Worm (Caenorhabditis elegans) whole organism, L4 larva: ENCODE data around the gene zip-9.

Source experiments
- F10B5.3 ChIP-seq: sonication (generic microtip); optimal IDR thresholded peaks from 2 replicates; lab custom pipeline; 2016; ENCODE audit warnings: mild to moderate bottlenecking, missing genetic modification characterization, missing compliant biosample characterization
- F37D6.2 ChIP-seq: sonication (generic microtip); optimal IDR thresholded peaks from 2 replicates; lab custom pipeline; 2016; ENCODE audit warnings: mild to moderate bottlenecking, missing genetic modification characterization, missing compliant biosample characterization
- F49E8.2 ChIP-seq: sonication (generic microtip); optimal IDR thresholded peaks from 2 replicates; lab custom pipeline; 2016; ENCODE audit warnings: missing compliant biosample characterization, mild to moderate bottlenecking, missing genetic modification characterization, borderline replicate concordance
- T20F7.1 ChIP-seq: fragments of 200-800 bp; sonication (Bioruptor generic); optimal IDR thresholded peaks from 2 replicates; lab custom pipeline; 2018; ENCODE audit warnings: mild to moderate bottlenecking, missing genetic modification characterization, missing compliant biosample characterization
- T26A8.4 ChIP-seq: fragments of 200-800 bp; sonication (Bioruptor generic); IDR thresholded peaks from 2 replicates; pipeline ENCODE4 v1.3.6; 2022; ENCODE audit warnings: missing genetic modification characterization, missing compliant biosample characterization
- Y48G9A.11 ChIP-seq: fragments of 200-800 bp; sonication (Bioruptor generic); IDR thresholded peaks from 2 replicates; pipeline ENCODE4 v1.3.6; 2022; ENCODE audit warnings: missing genetic modification reagents, missing genetic modification characterization, missing compliant biosample characterization
- Y5F2A.4 ChIP-seq: fragments of 200-800 bp; sonication (Bioruptor generic); optimal IDR thresholded peaks from 2 replicates; lab custom pipeline; 2018; ENCODE audit warnings: mild to moderate bottlenecking, missing genetic modification characterization, missing compliant biosample characterization
- Y75B8A.6 ChIP-seq: fragments of 200-800 bp; sonication (Bioruptor generic); IDR thresholded peaks from 2 replicates; pipeline ENCODE4 v1.3.6; 2022; ENCODE audit warnings: missing genetic modification reagents, missing genetic modification characterization, missing compliant biosample characterization
- ZK337.2 ChIP-seq: fragments of 200-800 bp; sonication (Bioruptor generic); IDR thresholded peaks from 2 replicates; pipeline ENCODE4 v1.3.6; 2022; ENCODE audit warnings: missing genetic modification reagents, missing genetic modification characterization, missing compliant biosample characterization
- ZK546.5 ChIP-seq, 2 experiments: sonication (generic microtip); optimal IDR thresholded peaks; 2 replicates each; lab custom pipeline; 2017; ENCODE audit warnings: missing biosample characterization in 2 of 2, missing genetic modification characterization in 2 of 2
- aha-1 ChIP-seq: fragments of 150-350 bp; peaks from one replicate; lab custom pipeline; 2014; ENCODE audit warnings: missing biosample characterization, missing genetic modification characterization
- ceh-20 ChIP-seq: fragments of 200-800 bp; sonication (Bioruptor generic); IDR thresholded peaks from 2 replicates; pipeline ENCODE4 v1.3.6; 2022; ENCODE audit warnings: missing genetic modification reagents, missing genetic modification characterization, missing compliant biosample characterization
- ceh-62 ChIP-seq: sonication (generic microtip); optimal IDR thresholded peaks from 2 replicates; lab custom pipeline; 2017; ENCODE audit warnings: missing biosample characterization, missing genetic modification characterization
- cey-2 ChIP-seq: sonication (generic microtip); optimal IDR thresholded peaks from 3 replicates; lab custom pipeline; 2017; ENCODE audit warnings: missing genetic modification characterization, mild to moderate bottlenecking, missing compliant biosample characterization, antibody characterized with exemption, borderline replicate concordance; ENCODE audit not compliant: insufficient read depth
- ctbp-1 ChIP-seq: fragments of 200-800 bp; sonication (Bioruptor generic); IDR thresholded peaks from 2 replicates; pipeline ENCODE4 v1.3.6; 2022; ENCODE audit warnings: missing genetic modification reagents, missing genetic modification characterization, missing compliant biosample characterization
- daf-16 ChIP-seq, 3 experiments: sonication (generic microtip); optimal IDR thresholded peaks; 2 replicates each; lab custom pipeline; 2016 to 2017; ENCODE audit warnings: missing genetic modification characterization in 3 of 3, missing genetic modification reagents in 3 of 3, mild to moderate bottlenecking in 2 of 3, missing compliant biosample characterization in 2 of 3, missing biosample characterization in 1 of 3, moderate library complexity in 1 of 3
- daf-19 ChIP-seq: fragments of 200-800 bp; sonication (Bioruptor generic); conservative IDR thresholded peaks from 2 replicates; pipeline ENCODE4 v1.3.6; 2022; ENCODE audit warnings: missing genetic modification characterization, missing compliant biosample characterization
- egl-43 ChIP-seq: fragments of 200-800 bp; sonication (Bioruptor generic); IDR thresholded peaks from 2 replicates; pipeline ENCODE4 v1.3.6; 2022; ENCODE audit warnings: missing genetic modification reagents, missing genetic modification characterization, missing compliant biosample characterization
- fkh-10 ChIP-seq: fragments of 150-350 bp; optimal IDR thresholded peaks from 2 replicates; lab custom pipeline; 2014; ENCODE audit warnings: missing biosample characterization, missing genetic modification reagents, missing genetic modification characterization
- gei-8 ChIP-seq: fragments of 200-800 bp; sonication (Bioruptor generic); optimal IDR thresholded peaks from 2 replicates; lab custom pipeline; 2018; ENCODE audit warnings: mild to moderate bottlenecking, missing genetic modification characterization, missing compliant biosample characterization
- lin-38 ChIP-seq: fragments of 200-800 bp; sonication (Bioruptor generic); IDR thresholded peaks from 2 replicates; pipeline ENCODE4 v1.3.6; 2022; ENCODE audit warnings: missing genetic modification reagents, missing genetic modification characterization, missing compliant biosample characterization
- lin-39 ChIP-seq: fragments of 150-350 bp; optimal IDR thresholded peaks from 2 replicates; lab custom pipeline; 2014; ENCODE audit warnings: missing biosample characterization, missing genetic modification reagents, missing genetic modification characterization
- lsy-2 ChIP-seq, 2 experiments: fragments of 150-350 bp in 1 of 2; sonication (generic microtip) in 1 of 2; optimal IDR thresholded peaks; 2 replicates each; lab custom pipeline; 2014 to 2017; ENCODE audit warnings: missing biosample characterization in 2 of 2, missing genetic modification characterization in 2 of 2
- madf-5 ChIP-seq, 2 experiments: fragments of 200-800 bp; sonication (Bioruptor generic); IDR thresholded peaks; 2 replicates each; pipeline ENCODE4 v1.3.6; 2022; ENCODE audit warnings: missing compliant biosample characterization in 2 of 2, missing genetic modification characterization in 2 of 2
- madf-9 ChIP-seq: fragments of 200-800 bp; sonication (Bioruptor generic); conservative IDR thresholded peaks from 2 replicates; pipeline ENCODE4 v1.3.6; 2022; ENCODE audit warnings: missing genetic modification reagents, missing genetic modification characterization, missing compliant biosample characterization
- mes-2 ChIP-seq: sonication (generic microtip); optimal IDR thresholded peaks from 2 replicates; lab custom pipeline; 2016; ENCODE audit warnings: missing genotype, mild to moderate bottlenecking, missing genetic modification characterization, missing compliant biosample characterization; ENCODE audit not compliant: poor library complexity, severe bottlenecking
- nhr-10 ChIP-seq: fragments of 150-350 bp; optimal IDR thresholded peaks from 2 replicates; lab custom pipeline; 2014; ENCODE audit warnings: missing biosample characterization, missing genetic modification characterization
- nhr-11 ChIP-seq: fragments of 150-350 bp; optimal IDR thresholded peaks from 2 replicates; lab custom pipeline; 2014; ENCODE audit warnings: missing biosample characterization, missing genetic modification characterization
- nhr-237 ChIP-seq: sonication (generic microtip); optimal IDR thresholded peaks from 2 replicates; lab custom pipeline; 2017; ENCODE audit warnings: missing biosample characterization, missing genetic modification characterization
- nhr-41 ChIP-seq: fragments of 200-800 bp; sonication (Bioruptor generic); IDR thresholded peaks from 2 replicates; pipeline ENCODE4 v1.3.6; 2022; ENCODE audit warnings: missing genetic modification reagents, missing genetic modification characterization, missing compliant biosample characterization
- nhr-48 ChIP-seq: sonication (generic microtip); optimal IDR thresholded peaks from 2 replicates; lab custom pipeline; 2016; ENCODE audit warnings: mild to moderate bottlenecking, missing genetic modification characterization, missing compliant biosample characterization
- nhr-76 ChIP-seq: fragments of 150-350 bp; optimal IDR thresholded peaks from 2 replicates; lab custom pipeline; 2014; ENCODE audit warnings: missing biosample characterization, missing genetic modification characterization
- php-3 ChIP-seq: fragments of 200-800 bp; sonication (Bioruptor generic); IDR thresholded peaks from 2 replicates; pipeline ENCODE4 v1.3.6; 2022; ENCODE audit warnings: missing genetic modification reagents, missing genetic modification characterization, missing compliant biosample characterization
- sdz-12 ChIP-seq: fragments of 200-800 bp; sonication (Bioruptor generic); optimal IDR thresholded peaks from 2 replicates; lab custom pipeline; 2018; ENCODE audit warnings: mild to moderate bottlenecking, missing genetic modification characterization, missing compliant biosample characterization
- set-16 ChIP-seq: fragments of 200-800 bp; sonication (Bioruptor generic); IDR thresholded peaks from 2 replicates; pipeline ENCODE4 v1.3.6; 2022; ENCODE audit warnings: missing genetic modification reagents, missing genetic modification characterization, missing compliant biosample characterization
- snpc-1.2 ChIP-seq: fragments of 200-800 bp; sonication (Bioruptor generic); IDR thresholded peaks from 2 replicates; pipeline ENCODE4 v1.3.6; 2022; ENCODE audit warnings: missing genetic modification reagents, missing genetic modification characterization, missing compliant biosample characterization
- snpc-4 ChIP-seq: fragments of 150-350 bp; optimal IDR thresholded peaks from 2 replicates; lab custom pipeline; 2014; ENCODE audit warnings: missing biosample characterization, missing genetic modification characterization
- spr-3 ChIP-seq: fragments of 200-800 bp; sonication (Bioruptor generic); optimal IDR thresholded peaks from 2 replicates; lab custom pipeline; 2018; ENCODE audit warnings: mild to moderate bottlenecking, missing genetic modification characterization, missing compliant biosample characterization
- tag-97 ChIP-seq: fragments of 200-800 bp; sonication (Bioruptor generic); IDR thresholded peaks from 2 replicates; pipeline ENCODE4 v1.3.6; 2022; ENCODE audit warnings: missing genetic modification characterization, missing compliant biosample characterization
- unc-62 ChIP-seq, 3 experiments: fragments of 150-350 bp in 1 of 3; sonication (generic microtip); optimal IDR thresholded peaks in 2 of 3; peaks in 1 of 3; 1 replicate in 1 of 3; 2 replicates in 2 of 3; lab custom pipeline; 2014 to 2017; ENCODE audit warnings: missing biosample characterization in 3 of 3, missing genetic modification characterization in 3 of 3, missing genetic modification reagents in 3 of 3, missing genotype in 1 of 3
- zfp-3 ChIP-seq: fragments of 200-800 bp; sonication (Bioruptor generic); conservative IDR thresholded peaks from 2 replicates; pipeline ENCODE4 v1.3.6; 2022; ENCODE audit warnings: missing genetic modification reagents, missing genetic modification characterization, missing compliant biosample characterization

The zip-9 gene

ce11 chrV:10965501-10965900, 23.2 kb downstream of the zip-9 start, which contains the start of the genes ctf-4 and eef-1G (continued):
- TF ChIP-seq snpc-1.2 (GFP tag; lab: Robert Waterston, UW) (peak; percentile 71; the same call in 1 of the 2 replicates), T20F7.1 (GFP tag; lab: Kevin White, UChicago) (peak; percentile 91), daf-16 (GFP tag; optimal IDR thresholded peaks at IDR 0.05; lab: Kevin White, UChicago) (peak; percentile 64 to 89), daf-16 (tag; optimal IDR thresholded peaks at IDR 0.05; lab: Kevin White, UChicago) (peak; percentile 86)

ce11 chrV:10966874-10967273, 24.6 kb downstream of the zip-9 start:
- peak; percentile 34 for TF ChIP-seq sdz-12 (GFP tag; lab: Kevin White, UChicago)
- TF ChIP-seq lin-38 (GFP tag; lab: Robert Waterston, UW): peak; percentile 44
- 0 out of 2 replicates have a peak, but pooled peaks have one; percentile 44 for TF ChIP-seq egl-43 (GFP tag; lab: Robert Waterston, UW)
- TF ChIP-seq lin-39: no peak
- no peak for TF ChIP-seq mes-2 (tag; lab: Kevin White, UChicago)
- no peak for TF ChIP-seq ZK546.5 (tag; optimal IDR thresholded peaks at IDR 0.05; lab: Kevin White, UChicago)
- peak; percentile 54 for TF ChIP-seq set-16 (GFP tag; lab: Robert Waterston, UW)
- TF ChIP-seq madf-5 (GFP tag; IDR thresholded peaks at IDR 0.05; lab: Robert Waterston, UW): 0 out of 4 replicates have a peak, but pooled peaks of 1 of the 2 experiments have one; percentile 48
- peak; percentile 78 for TF ChIP-seq aha-1 (tag; lab: Kevin White, UChicago)
- no peak for TF ChIP-seq spr-3 (GFP tag; lab: Kevin White, UChicago)
- no peak for TF ChIP-seq nhr-10 (tag; lab: Kevin White, UChicago)
- TF ChIP-seq, all 104 proteins: peak for 6

DNA sequence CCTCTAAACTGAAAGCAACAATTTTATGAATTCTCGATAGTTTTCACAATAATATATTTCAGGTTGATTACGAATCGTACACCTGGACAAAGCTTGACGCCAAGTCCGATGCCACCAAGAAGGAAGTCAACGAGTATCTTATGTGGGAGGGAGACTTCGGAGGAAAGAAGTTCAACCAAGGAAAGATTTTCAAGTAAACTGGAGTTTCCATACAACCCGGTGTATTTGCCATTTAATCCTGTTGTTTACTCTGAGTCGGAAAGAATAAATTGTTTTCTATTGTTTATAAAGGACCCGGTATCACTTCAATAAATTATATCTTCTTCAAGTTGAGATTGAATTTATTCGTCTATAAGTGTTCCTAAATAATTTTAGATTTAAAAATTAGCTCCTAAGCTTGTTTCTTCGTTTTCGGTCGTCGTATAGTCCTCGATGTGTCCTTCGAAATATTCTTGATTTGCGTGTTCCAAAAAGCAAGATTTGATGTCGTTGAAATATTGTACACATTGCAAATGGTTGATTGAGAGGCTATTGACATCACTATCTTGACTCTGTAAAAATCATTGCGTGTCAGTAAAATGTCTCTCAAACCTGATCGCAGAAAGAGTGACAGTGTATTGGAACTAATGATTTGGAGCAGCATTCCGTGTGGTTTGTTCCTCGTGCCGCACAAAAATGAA, 25.5 kb downstream of the zip-9 start:
- TF ChIP-seq aha-1 (tag; lab: Kevin White, UChicago) (no peak), madf-5 (GFP tag; IDR thresholded peaks at IDR 0.05; lab: Robert Waterston, UW) (0 out of 4 replicates have a peak, but pooled peaks of 1 of the 2 experiments have one; percentile 39), nhr-11 (tag; lab: Kevin White, UChicago) (no peak), ceh-62 (no peak), nhr-41 (GFP tag; lab: Robert Waterston, UW) (no peak), set-16 (GFP tag; lab: Robert Waterston, UW) (no peak), unc-62 (GFP tag; optimal IDR thresholded peaks at IDR 0.05 in 1 of 2; lab: Kevin White, UChicago) (peak in 1 of 2 experiments; percentile 86), unc-62 (tag; optimal IDR thresholded peaks at IDR 0.05; lab: Kevin White, UChicago) (no peak), daf-19 (GFP tag; lab: Robert Waterston, UW) (no peak), T26A8.4 (GFP tag; lab: Robert Waterston, UW) (peak; percentile 15; the same call in 1 of the 2 replicates), sdz-12 (GFP tag; lab: Kevin White, UChicago) (no peak), php-3 (0 out of 2 replicates have a peak, but pooled peaks have one; percentile 27), nhr-237 (tag; lab: Kevin White, UChicago) (no peak), F37D6.2 (tag; lab: Kevin White, UChicago) (no peak), Y48G9A.11 (GFP tag; lab: Robert Waterston, UW) (0 out of 2 replicates have a peak, but pooled peaks have one; percentile 42), Y5F2A.4 (GFP tag; lab: Kevin White, UChicago) (no peak), T20F7.1 (GFP tag; lab: Kevin White, UChicago) (peak; percentile 67), nhr-48 (peak; percentile 60), ctbp-1 (GFP tag; lab: Robert Waterston, UW) (no peak), madf-9 (GFP tag; lab: Robert Waterston, UW) (no peak), F49E8.2 (tag; lab: Kevin White, UChicago) (peak; percentile 32), snpc-1.2 (GFP tag; lab: Robert Waterston, UW) (no peak), egl-43 (GFP tag; lab: Robert Waterston, UW) (no peak), Y75B8A.6 (GFP tag; lab: Robert Waterston, UW) (peak; percentile 60; the same call in 1 of the 2 replicates), tag-97 (GFP tag; lab: Robert Waterston, UW) (no peak), fkh-10 (GFP tag; lab: Kevin White, UChicago) (no peak), F10B5.3 (tag; lab: Kevin White, UChicago) (no peak), nhr-10 (tag; lab: Kevin White, UChicago) (no peak), nhr-76 (no peak), gei-8 (peak; percentile 51), cey-2 (tag; lab: Kevin White, UChicago) (no peak), lsy-2 (tag; optimal IDR thresholded peaks at IDR 0.05; lab: Kevin White, UChicago) (no peak), snpc-4 (tag; lab: Kevin White, UChicago) (no peak), daf-16 (GFP tag; optimal IDR thresholded peaks at IDR 0.05; lab: Kevin White, UChicago) (no peak), daf-16 (tag; optimal IDR thresholded peaks at IDR 0.05; lab: Kevin White, UChicago) (no peak), ceh-20 (0 out of 2 replicates have a peak, but pooled peaks have one; percentile 14), zfp-3 (GFP tag; lab: Robert Waterston, UW) (peak; percentile 75), ZK337.2 (no peak), lin-38 (GFP tag; lab: Robert Waterston, UW) (no peak)
